Worm (Caenorhabditis elegans) whole organism, L1 larva: ENCODE measurements around the gene F59B1.2.

Experiments
- C34B4.2 ChIP-seq: sonication (generic microtip); optimal IDR thresholded peaks from 2 replicates; lab custom pipeline; 2017; ENCODE audit warnings: mild to moderate bottlenecking, missing genetic modification characterization, missing compliant biosample characterization
- F16B12.6 ChIP-seq: fragments of 150-350 bp; optimal IDR thresholded peaks from 2 replicates; lab custom pipeline; 2014; ENCODE audit warnings: missing biosample characterization, missing genetic modification characterization
- Y116A8C.19 ChIP-seq: sonication (generic microtip); optimal IDR thresholded peaks from 2 replicates; lab custom pipeline; 2016; ENCODE audit warnings: missing compliant biosample characterization, missing genetic modification characterization, borderline replicate concordance
- aha-1 ChIP-seq: fragments of 150-350 bp; optimal IDR thresholded peaks from 2 replicates; lab custom pipeline; 2014; ENCODE audit warnings: missing biosample characterization, missing genetic modification characterization
- aly-2 ChIP-seq: fragments of 150-350 bp; optimal IDR thresholded peaks from 2 replicates; lab custom pipeline; 2014; ENCODE audit warnings: missing biosample characterization, missing genetic modification characterization
- ama-1 ChIP-seq: fragments of 150-350 bp; optimal IDR thresholded peaks from 2 replicates; lab custom pipeline; 2014
- blmp-1 ChIP-seq: fragments of 150-350 bp; optimal IDR thresholded peaks from 2 replicates; lab custom pipeline; 2014; ENCODE audit warnings: missing biosample characterization, missing genetic modification characterization
- ceh-88 ChIP-seq: fragments of 200-800 bp; sonication (Bioruptor generic); IDR thresholded peaks from 2 replicates; pipeline ENCODE4 v1.3.6; 2022; ENCODE audit warnings: missing genetic modification characterization, missing compliant biosample characterization
- dpl-1 ChIP-seq, 3 experiments: fragments of 150-350 bp in 2 of 3; sonication (generic microtip) in 1 of 3; optimal IDR thresholded peaks; 2 replicates each; lab custom pipeline; 2014 to 2017; ENCODE audit warnings: missing biosample characterization in 3 of 3, missing genetic modification characterization in 3 of 3, missing genetic modification reagents in 3 of 3
- dsc-1 ChIP-seq: sonication (generic microtip); optimal IDR thresholded peaks from 2 replicates; lab custom pipeline; 2016; ENCODE audit warnings: mild to moderate bottlenecking, missing genetic modification characterization, missing compliant biosample characterization
- efl-1 ChIP-seq, 4 experiments: fragments of 150-350 bp; optimal IDR thresholded peaks in 3 of 4; peaks in 1 of 4; 1 replicate in 1 of 4; 2 replicates in 3 of 4; lab custom pipeline; 2014; ENCODE audit warnings: missing biosample characterization in 2 of 4, missing genetic modification characterization in 2 of 4, missing genetic modification reagents in 2 of 4
- efl-3 ChIP-seq: fragments of 200-800 bp; sonication (Bioruptor generic); optimal IDR thresholded peaks from 2 replicates; lab custom pipeline; 2018; ENCODE audit warnings: mild to moderate bottlenecking, missing genetic modification characterization, missing compliant biosample characterization
- elt-2 ChIP-seq: sonication (generic microtip); optimal IDR thresholded peaks from 2 replicates; lab custom pipeline; 2016; ENCODE audit warnings: missing genetic modification characterization, mild to moderate bottlenecking, inconsistent platforms, missing compliant biosample characterization, missing genetic modification reagents
- elt-3 ChIP-seq, 6 experiments: fragments of 150-350 bp in 1 of 6; sonication (generic microtip); optimal IDR thresholded peaks; 2 replicates each; lab custom pipeline; 2017 to 2018; ENCODE audit warnings: missing biosample characterization in 6 of 6, missing genetic modification characterization in 6 of 6, inconsistent platforms in 1 of 6
- ets-5 ChIP-seq: fragments of 200-800 bp; sonication (Bioruptor generic); IDR thresholded peaks from 2 replicates; pipeline ENCODE4 v1.3.6; 2022; ENCODE audit warnings: missing genetic modification characterization, missing compliant biosample characterization
- fkh-10 ChIP-seq: sonication (generic microtip); optimal IDR thresholded peaks from 2 replicates; lab custom pipeline; 2017; ENCODE audit warnings: missing biosample characterization, missing genetic modification reagents, missing genetic modification characterization
- fkh-8 ChIP-seq: sonication (generic microtip); optimal IDR thresholded peaks from 2 replicates; lab custom pipeline; 2016; ENCODE audit warnings: mild to moderate bottlenecking, missing genetic modification characterization, missing compliant biosample characterization
- grh-1 ChIP-seq: fragments of 200-800 bp; sonication (Bioruptor generic); IDR thresholded peaks from 2 replicates; pipeline ENCODE4 v1.3.6; 2022; ENCODE audit warnings: missing genetic modification reagents, missing genetic modification characterization, missing compliant biosample characterization
- hlh-17 ChIP-seq: fragments of 200-800 bp; sonication (Bioruptor generic); optimal IDR thresholded peaks from 2 replicates; lab custom pipeline; 2018; ENCODE audit warnings: missing genetic modification characterization, mild to moderate bottlenecking, missing compliant biosample characterization, moderate library complexity, borderline replicate concordance
- hpl-2 ChIP-seq: fragments of 150-350 bp; optimal IDR thresholded peaks from 2 replicates; lab custom pipeline; 2014; ENCODE audit warnings: missing biosample characterization, missing genetic modification reagents, missing genetic modification characterization
- lin-15B ChIP-seq: fragments of 150-350 bp; sonication (generic microtip); optimal IDR thresholded peaks from 3 replicates; lab custom pipeline; 2014; ENCODE audit warnings: missing biosample characterization, missing genetic modification characterization
- lir-3 ChIP-seq: sonication (generic microtip); optimal IDR thresholded peaks from 2 replicates; lab custom pipeline; 2016; ENCODE audit warnings: mild to moderate bottlenecking, missing genetic modification characterization, moderate library complexity, missing compliant biosample characterization; ENCODE audit not compliant: poor library complexity
- lsy-2 ChIP-seq, 2 experiments: fragments of 150-350 bp; optimal IDR thresholded peaks; 2 replicates each; lab custom pipeline; 2014; ENCODE audit warnings: missing biosample characterization in 2 of 2, missing genetic modification characterization in 2 of 2
- mep-1 ChIP-seq: fragments of 150-350 bp; optimal IDR thresholded peaks from 2 replicates; lab custom pipeline; 2014; ENCODE audit warnings: missing biosample characterization, missing genetic modification characterization
- nhr-11 ChIP-seq: fragments of 150-350 bp; optimal IDR thresholded peaks from 2 replicates; lab custom pipeline; 2014; ENCODE audit warnings: missing biosample characterization, missing genetic modification characterization
- nhr-12 ChIP-seq: sonication (generic microtip); optimal IDR thresholded peaks from 2 replicates; lab custom pipeline; 2017; ENCODE audit warnings: missing biosample characterization, missing genetic modification characterization
- nhr-19 ChIP-seq: fragments of 200-800 bp; sonication (Bioruptor generic); conservative IDR thresholded peaks from 2 replicates; pipeline ENCODE4 v1.3.6; 2022; ENCODE audit warnings: missing genetic modification characterization, missing compliant biosample characterization
- nhr-20 ChIP-seq: sonication (generic microtip); optimal IDR thresholded peaks from 2 replicates; lab custom pipeline; 2016; ENCODE audit warnings: mild to moderate bottlenecking, missing genetic modification characterization, missing compliant biosample characterization
- nhr-28 ChIP-seq: fragments of 150-350 bp; optimal IDR thresholded peaks from 2 replicates; lab custom pipeline; 2014; ENCODE audit warnings: missing biosample characterization, missing genetic modification characterization
- nhr-47 ChIP-seq: sonication (generic microtip); optimal IDR thresholded peaks from 2 replicates; lab custom pipeline; 2016; ENCODE audit warnings: mild to moderate bottlenecking, missing genetic modification characterization, moderate library complexity, missing compliant biosample characterization
- nhr-71 ChIP-seq: sonication (generic microtip); optimal IDR thresholded peaks from 2 replicates; lab custom pipeline; 2016; ENCODE audit warnings: mild to moderate bottlenecking, missing genetic modification characterization, moderate library complexity, missing compliant biosample characterization
- nhr-76 ChIP-seq: sonication (generic microtip); optimal IDR thresholded peaks from 2 replicates; lab custom pipeline; 2017; ENCODE audit warnings: missing biosample characterization, missing genetic modification characterization
- nhr-77 ChIP-seq: fragments of 150-350 bp; optimal IDR thresholded peaks from 2 replicates; lab custom pipeline; 2014; ENCODE audit warnings: missing biosample characterization, missing genetic modification characterization
- nhr-85 ChIP-seq: sonication (generic microtip); peaks from one replicate; lab custom pipeline; 2016; ENCODE audit warnings: missing genetic modification characterization, inconsistent platforms, missing compliant biosample characterization
- rnt-1 ChIP-seq: sonication (generic microtip); optimal IDR thresholded peaks from 2 replicates; lab custom pipeline; 2016; ENCODE audit warnings: mild to moderate bottlenecking, missing genetic modification characterization, moderate library complexity, missing compliant biosample characterization
- snpc-4 ChIP-seq: fragments of 150-350 bp; optimal IDR thresholded peaks from 2 replicates; lab custom pipeline; 2014; ENCODE audit warnings: missing biosample characterization, missing genetic modification characterization
- snu-23 ChIP-seq: sonication (generic microtip); optimal IDR thresholded peaks from 2 replicates; lab custom pipeline; 2016; ENCODE audit warnings: missing genetic modification characterization, missing compliant biosample characterization
- sox-4 ChIP-seq: sonication (generic microtip); optimal IDR thresholded peaks from 2 replicates; lab custom pipeline; 2016; ENCODE audit warnings: missing genetic modification characterization, missing compliant biosample characterization
- sptf-1 ChIP-seq: fragments of 150-350 bp; optimal IDR thresholded peaks from 2 replicates; lab custom pipeline; 2014; ENCODE audit warnings: missing biosample characterization, missing genetic modification characterization
- sup-37 ChIP-seq: fragments of 200-800 bp; sonication (Bioruptor generic); optimal IDR thresholded peaks from 2 replicates; lab custom pipeline; 2018; ENCODE audit warnings: mild to moderate bottlenecking, missing genetic modification characterization, missing compliant biosample characterization
- unc-62 ChIP-seq: fragments of 150-350 bp; optimal IDR thresholded peaks from 2 replicates; lab custom pipeline; 2014; ENCODE audit warnings: missing biosample characterization, missing genetic modification reagents, missing genetic modification characterization
- unc-98 ChIP-seq: fragments of 200-800 bp; sonication (Bioruptor generic); IDR thresholded peaks from 2 replicates; pipeline ENCODE4 v1.3.6; 2022; ENCODE audit warnings: missing genetic modification characterization, missing compliant biosample characterization
- xbp-1 ChIP-seq: sonication (generic microtip); optimal IDR thresholded peaks from 2 replicates; lab custom pipeline; 2016; ENCODE audit warnings: missing genetic modification characterization, missing compliant biosample characterization
- ztf-11 ChIP-seq, 2 experiments: sonication (generic microtip); optimal IDR thresholded peaks; 2 replicates each; lab custom pipeline; 2016 to 2017; ENCODE audit warnings: missing genetic modification characterization in 2 of 2, missing biosample characterization in 1 of 2, missing compliant biosample characterization in 1 of 2
- ztf-4 ChIP-seq: fragments of 150-350 bp; optimal IDR thresholded peaks from 2 replicates; lab custom pipeline; 2014; ENCODE audit warnings: missing biosample characterization, missing genetic modification characterization

Gene F59B1.2

DNA sequence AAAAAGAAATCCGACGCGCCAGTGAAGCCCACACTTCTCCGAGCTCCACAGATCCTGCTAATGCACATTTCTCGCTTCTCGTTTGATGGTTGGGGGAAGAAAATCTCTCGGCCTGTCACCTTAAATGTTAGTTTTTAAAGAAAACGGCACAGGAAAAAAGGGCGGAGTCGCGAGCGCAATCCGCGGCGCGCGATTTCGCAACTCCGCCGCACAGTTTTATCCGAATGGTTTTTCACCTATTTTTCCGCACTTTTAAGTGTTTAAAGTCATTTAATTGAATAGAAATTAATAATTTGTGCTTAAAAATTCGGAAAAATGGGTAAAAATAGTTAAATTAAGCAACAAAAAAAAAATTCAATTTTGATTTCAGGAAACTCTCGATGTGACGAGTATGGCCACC lies 45.5 kb upstream of the F59B1.2 start (continued):
- TF ChIP-seq hpl-2: no peak
- no peak for TF ChIP-seq nhr-28 (tag; lab: Kevin White, UChicago)
- TF ChIP-seq sox-4 (tag; lab: Kevin White, UChicago): no peak
- no peak for TF ChIP-seq hlh-17 (GFP tag; lab: Kevin White, UChicago)
- TF ChIP-seq snu-23: peak; percentile 21
- TF ChIP-seq elt-3 (tag; optimal IDR thresholded peaks at IDR 0.05; lab: Kevin White, UChicago): no peak
- peak; percentile 29 for TF ChIP-seq nhr-20 (tag; lab: Kevin White, UChicago)
- no peak for TF ChIP-seq snpc-4 (tag; lab: Kevin White, UChicago)
- TF ChIP-seq fkh-8 (tag; lab: Kevin White, UChicago): no peak
- peak; percentile 36 for TF ChIP-seq nhr-85 (tag; lab: Kevin White, UChicago)
- TF ChIP-seq dsc-1 (tag; lab: Kevin White, UChicago): peak; percentile 6
- TF ChIP-seq mep-1: no peak
- no peak for TF ChIP-seq efl-3
- peak; percentile 10 to 16 (median 15) for TF ChIP-seq dpl-1 (GFP tag; optimal IDR thresholded peaks at IDR 0.05; lab: Kevin White, UChicago)
- TF ChIP-seq ets-5: no peak
- TF ChIP-seq lin-15B (tag; lab: Kevin White, UChicago): no peak
- no peak for TF ChIP-seq ztf-4 (tag; lab: Kevin White, UChicago)
- no peak for TF ChIP-seq elt-2 (tag; lab: Kevin White, UChicago)
- peak; percentile 48 for TF ChIP-seq nhr-71 (tag; lab: Kevin White, UChicago)
- no peak for TF ChIP-seq grh-1 (GFP tag; lab: Robert Waterston, UW)
- TF ChIP-seq lsy-2 (tag; optimal IDR thresholded peaks at IDR 0.05; lab: Kevin White, UChicago): peak; percentile 19 to 38
- TF ChIP-seq ztf-11 (tag; optimal IDR thresholded peaks at IDR 0.05; lab: Kevin White, UChicago): no peak
- TF ChIP-seq blmp-1 (tag; lab: Kevin White, UChicago): no peak
- no peak for TF ChIP-seq Y116A8C.19 (tag; lab: Kevin White, UChicago)
- TF ChIP-seq rnt-1 (tag; lab: Kevin White, UChicago): peak; percentile 30
- no peak for TF ChIP-seq ceh-88 (GFP tag; lab: Robert Waterston, UW)
- TF ChIP-seq xbp-1 (tag; lab: Kevin White, UChicago): peak; percentile 32

DNA sequence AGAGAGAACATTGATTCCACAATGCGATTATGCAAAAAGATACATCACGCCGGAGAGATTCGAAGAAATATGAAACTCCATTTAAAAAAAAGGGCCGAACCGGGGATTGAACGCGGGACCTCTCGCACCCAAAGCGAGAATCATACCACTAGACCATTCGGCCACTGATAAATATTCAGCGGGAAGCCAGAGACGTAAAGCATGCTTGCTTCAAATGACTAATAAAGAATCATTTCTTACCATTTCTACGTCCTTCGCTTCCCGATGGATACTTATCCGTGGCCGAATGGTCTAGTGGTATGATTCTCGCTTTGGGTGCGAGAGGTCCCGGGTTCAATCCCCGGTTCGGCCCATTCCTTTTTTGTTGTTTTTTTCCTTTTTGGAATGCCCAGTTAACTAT lies 44.9 kb upstream of the F59B1.2 start:
- TF ChIP-seq aha-1 (tag; lab: Kevin White, UChicago): no peak
- no peak for TF ChIP-seq unc-62 (GFP tag; lab: Kevin White, UChicago)
- TF ChIP-seq nhr-47 (tag; lab: Kevin White, UChicago): no peak
- no peak for TF ChIP-seq efl-1 (optimal IDR thresholded peaks at IDR 0.05; lab: Kevin White, UChicago)
- peak in 1 of 2 experiments; percentile 16 for TF ChIP-seq efl-1 (GFP tag; optimal IDR thresholded peaks at IDR 0.05 in 1 of 2; lab: Kevin White, UChicago)
- TF ChIP-seq ama-1 (lab: Kevin White, UChicago): no peak

DNA sequence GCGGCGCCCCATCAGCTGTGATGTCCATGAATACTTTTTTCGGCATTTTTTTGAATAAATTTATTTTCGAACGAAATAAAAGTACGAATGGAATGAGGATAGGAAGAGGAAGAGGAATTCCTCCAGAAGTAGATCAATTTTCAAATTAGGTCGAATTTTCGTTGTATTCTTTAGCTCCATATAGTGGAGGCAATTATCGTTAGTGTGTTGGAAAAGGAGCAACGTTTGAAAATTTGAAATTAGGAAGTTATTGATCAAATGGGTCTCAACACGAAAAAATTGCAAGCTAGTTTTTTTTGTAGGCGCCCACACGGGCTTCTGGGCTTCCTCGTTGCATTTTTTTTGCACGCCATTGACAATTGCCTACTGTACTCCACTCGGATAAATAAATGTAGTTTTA lies 41.0 kb upstream of the F59B1.2 start, which contains the start of gene T22F3.12:
Gene T22F3.12 (minus strand): TSS at position 101 of the 400 bp plus-strand sequence.
- TF ChIP-seq C34B4.2 (tag; lab: Kevin White, UChicago) (no peak), Y116A8C.19 (tag; lab: Kevin White, UChicago) (no peak), sptf-1 (no peak), nhr-19 (no peak), snpc-4 (tag; lab: Kevin White, UChicago) (no peak), ztf-4 (tag; lab: Kevin White, UChicago) (no peak), nhr-76 (tag; lab: Kevin White, UChicago) (no peak), nhr-11 (tag; lab: Kevin White, UChicago) (no peak), ama-1 (lab: Kevin White, UChicago) (no peak), unc-62 (GFP tag; lab: Kevin White, UChicago) (no peak), blmp-1 (tag; lab: Kevin White, UChicago) (no peak)

DNA sequence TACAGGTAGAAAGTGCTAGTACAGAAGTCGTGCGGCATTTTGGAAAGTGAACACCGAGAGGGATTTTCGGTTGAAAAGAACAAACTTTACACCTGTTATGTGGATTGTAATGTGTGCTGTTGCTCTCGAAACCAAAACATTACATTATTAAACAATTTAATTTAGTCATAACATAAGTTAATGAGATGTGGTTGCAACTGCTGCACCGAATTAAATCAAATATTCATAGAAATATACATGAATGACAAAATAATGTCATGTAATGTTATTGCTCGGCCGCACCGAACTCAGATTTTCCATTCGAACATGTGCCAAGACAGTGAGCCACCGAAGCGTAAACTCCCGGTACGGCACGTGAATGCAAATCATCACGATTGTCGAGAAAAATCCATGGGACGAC lies 38.2 kb upstream of the F59B1.2 start, which contains the start of gene srh-213:
Gene srh-213 (minus strand): TSS at position 101 of the 400 bp plus-strand sequence.
- TF ChIP-seq F16B12.6 (no peak), nhr-12 (tag; lab: Kevin White, UChicago) (no peak), nhr-77 (tag; lab: Kevin White, UChicago) (no peak), unc-98 (GFP tag; lab: Robert Waterston, UW) (no peak), sptf-1 (no peak), sup-37 (GFP tag; lab: Kevin White, UChicago) (no peak), aha-1 (tag; lab: Kevin White, UChicago) (no peak), ceh-88 (GFP tag; lab: Robert Waterston, UW) (no peak), nhr-19 (no peak), fkh-10 (no peak), lir-3 (tag; lab: Kevin White, UChicago) (no peak), aly-2 (tag; lab: Kevin White, UChicago) (no peak)
